Worm (Caenorhabditis elegans): ENCODE results near the gene col-125.
"Not testable (repeated sequence)": the region's sequence is repeated elsewhere in the genome, so short reads cannot be mapped to it uniquely, and the experiment has no call there.

DNA sequence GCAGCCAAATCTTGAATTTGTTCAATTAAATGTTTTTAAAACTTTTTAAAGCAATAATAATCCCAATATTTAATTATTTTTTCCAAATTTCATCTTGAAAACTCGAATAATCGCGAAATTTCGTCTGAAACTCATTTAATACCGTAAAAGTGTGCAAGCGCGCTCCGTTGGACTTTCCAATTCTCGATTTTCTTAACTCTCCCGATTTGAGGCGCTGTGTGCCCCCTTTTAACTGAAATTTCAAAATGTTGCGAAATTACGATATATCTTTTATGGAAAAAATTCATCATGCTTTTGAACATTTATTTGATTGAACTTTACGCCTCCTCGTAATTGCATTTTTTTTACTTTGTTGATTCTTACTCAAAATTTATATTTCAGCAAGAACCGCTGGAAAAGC lies 22.9 kb upstream of the col-125 start, which contains the start of gene R07H5.11:
- not testable (repeated sequence) for TF ChIP-seq hif-1 (tag; optimal IDR thresholded peaks at IDR 0.05); daf-12 (tag; optimal IDR thresholded peaks at IDR 0.05); nhr-11 (tag; optimal IDR thresholded peaks at IDR 0.05); jun-1 (tag; optimal IDR thresholded peaks at IDR 0.05); unc-39 (tag; optimal IDR thresholded peaks at IDR 0.05); pqm-1 (tag; optimal IDR thresholded peaks at IDR 0.05); ceh-28 (tag; optimal IDR thresholded peaks at IDR 0.05); gei-8 (GFP tag; optimal IDR thresholded peaks at IDR 0.05); ama-1 (optimal IDR thresholded peaks at IDR 0.05); set-16 (GFP tag; IDR thresholded peaks at IDR 0.05); ceh-44 (GFP tag; IDR thresholded peaks at IDR 0.05); ZK546.5 (tag; optimal IDR thresholded peaks at IDR 0.05); zip-2 (tag; optimal IDR thresholded peaks at IDR 0.05); egl-27 (tag; optimal IDR thresholded peaks at IDR 0.05)

All from whole organism, L4 larva.